Worm (Caenorhabditis elegans) whole organism, late embryonic: ENCODE data around the gene nlg-1.

Source experiments
- Y22D7AL.16 ChIP-seq: sonication (generic microtip); optimal IDR thresholded peaks from 2 replicates; lab custom pipeline; 2016; ENCODE audit warnings: missing genetic modification characterization, missing compliant biosample characterization
- ama-1 ChIP-seq: fragments of 150-350 bp; optimal IDR thresholded peaks from 2 replicates; lab custom pipeline; 2014
- ceh-9 ChIP-seq: sonication (generic microtip); optimal IDR thresholded peaks from 2 replicates; lab custom pipeline; 2016; ENCODE audit warnings: mild to moderate bottlenecking, missing genetic modification characterization, inconsistent platforms, missing compliant biosample characterization
- dmd-4 ChIP-seq: sonication (generic microtip); optimal IDR thresholded peaks from 2 replicates; lab custom pipeline; 2016; ENCODE audit warnings: borderline replicate concordance, missing genetic modification characterization, missing compliant biosample characterization
- dve-1 ChIP-seq: sonication (generic microtip); optimal IDR thresholded peaks from 2 replicates; lab custom pipeline; 2017; ENCODE audit warnings: antibody characterized with exemption, mild to moderate bottlenecking, missing genetic modification characterization, missing compliant biosample characterization
- elt-2 ChIP-seq: sonication (generic microtip); optimal IDR thresholded peaks from 2 replicates; lab custom pipeline; 2016; ENCODE audit warnings: missing genetic modification reagents, missing genetic modification characterization, missing compliant biosample characterization
- gmeb-2 ChIP-seq: sonication (generic microtip); optimal IDR thresholded peaks from 2 replicates; lab custom pipeline; 2016; ENCODE audit warnings: missing genetic modification characterization, inconsistent platforms, missing compliant biosample characterization
- hlh-13 ChIP-seq: fragments of 200-800 bp; sonication (Bioruptor generic); optimal IDR thresholded peaks from 2 replicates; lab custom pipeline; 2018; ENCODE audit warnings: mild to moderate bottlenecking, missing genetic modification characterization, missing compliant biosample characterization
- lin-11 ChIP-seq: fragments of 200-800 bp; sonication (Bioruptor generic); optimal IDR thresholded peaks from 2 replicates; lab custom pipeline; 2018; ENCODE audit warnings: mild to moderate bottlenecking, missing genetic modification characterization, missing compliant biosample characterization
- nhr-11 ChIP-seq: fragments of 150-350 bp; optimal IDR thresholded peaks from 2 replicates; lab custom pipeline; 2014; ENCODE audit warnings: missing biosample characterization, missing genetic modification characterization
- ref-2 ChIP-seq: sonication (generic microtip); optimal IDR thresholded peaks from 2 replicates; lab custom pipeline; 2016; ENCODE audit warnings: missing genetic modification characterization, missing compliant biosample characterization
- unc-86 ChIP-seq: sonication (generic microtip); optimal IDR thresholded peaks from 2 replicates; lab custom pipeline; 2016; ENCODE audit warnings: missing genetic modification characterization, missing compliant biosample characterization

DNA sequence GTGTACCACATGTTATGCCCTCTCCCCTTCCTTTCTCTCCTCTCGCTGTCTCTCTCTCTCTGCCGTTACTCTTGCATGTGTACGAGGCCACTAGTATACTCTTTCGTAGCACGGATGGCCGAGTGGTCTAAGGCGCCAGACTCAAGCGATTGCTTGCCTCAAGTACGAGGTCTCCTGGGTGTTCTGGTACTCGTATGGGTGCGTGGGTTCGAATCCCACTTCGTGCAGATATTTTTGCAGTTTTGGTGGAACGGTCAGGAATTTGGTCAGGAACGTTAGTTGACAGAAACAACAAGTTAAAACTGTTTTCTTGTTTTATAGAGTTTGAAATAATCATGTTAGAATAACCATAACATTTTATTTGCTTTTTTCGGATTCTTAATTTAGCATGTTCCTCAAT lies 34.5 kb upstream of the nlg-1 start:
- TF ChIP-seq ref-2 (tag; lab: Kevin White, UChicago) (peak; percentile 98), elt-2 (peak; percentile 99), Y22D7AL.16 (tag; lab: Kevin White, UChicago) (peak; percentile 98), ceh-9 (tag; lab: Kevin White, UChicago) (peak; percentile 97), nhr-11 (tag; lab: Kevin White, UChicago) (no peak), gmeb-2 (peak; percentile 99), unc-86 (tag; lab: Kevin White, UChicago) (peak; percentile 98), lin-11 (tag; lab: Kevin White, UChicago) (peak; percentile 95), ama-1 (no peak), hlh-13 (GFP tag; lab: Kevin White, UChicago) (peak; percentile 98), dmd-4 (tag; lab: Kevin White, UChicago) (peak; percentile 98), dve-1 (tag; lab: Kevin White, UChicago) (peak; percentile 95)
